Worm (Caenorhabditis elegans): Measurements from ENCODE around the gene srd-18.
A peak's percentile ranks its signal among the peaks of the same experiment; 100 is the strongest.

- TF ChIP-seq ceh-20 (GFP tag; IDR thresholded peaks at IDR 0.05): peak; percentile 42; the same call in 1 of the 2 replicates
- no peak for TF ChIP-seq daf-12 (tag; optimal IDR thresholded peaks at IDR 0.05)
- TF ChIP-seq egl-27 (tag; optimal IDR thresholded peaks at IDR 0.05): no peak
- TF ChIP-seq pha-4 (GFP tag; IDR thresholded peaks at IDR 0.05): peak; percentile 55; the same call in 1 of the 2 replicates
- TF ChIP-seq pha-4 (tag; optimal IDR thresholded peaks at IDR 0.05): peak; percentile 88
- peak; percentile 55 to 67 for TF ChIP-seq lsy-2 (tag; optimal IDR thresholded peaks at IDR 0.05)
- TF ChIP-seq daf-8 (GFP tag; IDR thresholded peaks at IDR 0.05): no peak
- TF ChIP-seq madf-9 (GFP tag; conservative IDR thresholded peaks at IDR 0.05): no peak
- no peak for TF ChIP-seq spr-3 (GFP tag; optimal IDR thresholded peaks at IDR 0.05)
- TF ChIP-seq zag-1 (tag; optimal IDR thresholded peaks at IDR 0.05): no peak
- TF ChIP-seq tra-1 (GFP tag; IDR thresholded peaks at IDR 0.05): 0 out of 2 replicates have a peak, but pooled peaks have one; percentile 48
- no peak for TF ChIP-seq F10B5.3 (tag; optimal IDR thresholded peaks at IDR 0.05)
These were observed 36.3 kb upstream of the srd-18 start, which contains the start of gene frm-10 for ce11 chrV:13462974-13463373.

Data from whole organism, L4 larva.